Worm (Caenorhabditis elegans): ENCODE results near the gene cyp-33C2.

cyp-33C2 gene

ce11 chrV:2149432-2149831 is 33.9 kb upstream of the cyp-33C2 start, which contains the start of gene C45H4.21:
C45H4.21 (minus strand) TSS chrV:2149532.
- TF ChIP-seq lin-15B (tag; optimal IDR thresholded peaks at IDR 0.05): no peak
- TF ChIP-seq aly-2 (tag; optimal IDR thresholded peaks at IDR 0.05): no peak
- no peak for TF ChIP-seq nfya-1 (tag; optimal IDR thresholded peaks at IDR 0.05; ENCODE audit: insufficient read depth)
- TF ChIP-seq nhr-43 (tag; optimal IDR thresholded peaks at IDR 0.05; ENCODE audit: poor library complexity, severe bottlenecking): no peak
- no peak for TF ChIP-seq snpc-4 (tag; optimal IDR thresholded peaks at IDR 0.05)
- TF ChIP-seq ceh-16 (tag; optimal IDR thresholded peaks at IDR 0.05): no peak
- no peak for TF ChIP-seq zag-1 (tag; optimal IDR thresholded peaks at IDR 0.05)
- TF ChIP-seq mdl-1 (tag; optimal IDR thresholded peaks at IDR 0.05): no peak

ce11 chrV:2150876-2151275 is 32.4 kb upstream of the cyp-33C2 start, which contains the start of gene C45H4.13:
C45H4.13 (minus strand) TSS chrV:2150976.
- TF ChIP-seq ztf-11 (tag; optimal IDR thresholded peaks at IDR 0.05): no peak
- no peak for TF ChIP-seq nfya-1 (tag; optimal IDR thresholded peaks at IDR 0.05; ENCODE audit: insufficient read depth)
- no peak for TF ChIP-seq snpc-4 (tag; optimal IDR thresholded peaks at IDR 0.05)
- TF ChIP-seq lin-39 (tag; optimal IDR thresholded peaks at IDR 0.05): no peak

DNA sequence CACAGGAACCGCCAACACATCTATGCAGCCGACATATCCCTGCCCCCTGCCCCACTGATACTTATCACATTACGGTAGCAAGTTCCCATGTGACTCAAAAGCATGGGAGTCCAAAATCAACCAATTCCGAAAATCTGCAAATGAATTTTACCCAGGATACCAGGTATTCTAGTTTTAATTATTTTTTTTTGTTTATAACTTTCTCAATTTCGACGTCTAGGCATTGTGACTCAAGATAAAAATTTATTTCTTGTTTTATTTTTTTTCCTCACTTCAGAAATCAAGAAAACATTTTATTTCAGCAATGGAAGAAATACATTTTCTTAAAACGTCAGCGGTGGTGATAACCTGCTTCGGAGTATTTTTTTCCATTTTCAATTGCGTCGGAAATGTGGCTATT is 31.8 kb upstream of the cyp-33C2 start, which contains the start of gene srbc-24:
TSS of gene srbc-24 (plus strand) at position 301 of the 400 bp plus-strand sequence.
- no peak for TF ChIP-seq mdl-1 (tag; optimal IDR thresholded peaks at IDR 0.05)
- no peak for TF ChIP-seq lin-15B (tag; optimal IDR thresholded peaks at IDR 0.05)
- no peak for TF ChIP-seq unc-62 (GFP tag; optimal IDR thresholded peaks at IDR 0.05)
- TF ChIP-seq elt-1 (tag; optimal IDR thresholded peaks at IDR 0.05): no peak
- no peak for TF ChIP-seq ceh-16 (tag; optimal IDR thresholded peaks at IDR 0.05)
- no peak for TF ChIP-seq eor-1 (tag; optimal IDR thresholded peaks at IDR 0.05)
- TF ChIP-seq daf-12 (tag; optimal IDR thresholded peaks at IDR 0.05): no peak
- TF ChIP-seq mml-1 (tag; optimal IDR thresholded peaks at IDR 0.05): no peak
- TF ChIP-seq ceh-9 (tag; optimal IDR thresholded peaks at IDR 0.05): no peak
- no peak for TF ChIP-seq fkh-2 (tag; optimal IDR thresholded peaks at IDR 0.05)
- no peak for TF ChIP-seq ceh-28 (tag; optimal IDR thresholded peaks at IDR 0.05)
- TF ChIP-seq fos-1 (tag; optimal IDR thresholded peaks at IDR 0.05): no peak
- no peak for TF ChIP-seq ama-1 (optimal IDR thresholded peaks at IDR 0.05)
- TF ChIP-seq unc-39 (tag; optimal IDR thresholded peaks at IDR 0.05): no peak

DNA sequence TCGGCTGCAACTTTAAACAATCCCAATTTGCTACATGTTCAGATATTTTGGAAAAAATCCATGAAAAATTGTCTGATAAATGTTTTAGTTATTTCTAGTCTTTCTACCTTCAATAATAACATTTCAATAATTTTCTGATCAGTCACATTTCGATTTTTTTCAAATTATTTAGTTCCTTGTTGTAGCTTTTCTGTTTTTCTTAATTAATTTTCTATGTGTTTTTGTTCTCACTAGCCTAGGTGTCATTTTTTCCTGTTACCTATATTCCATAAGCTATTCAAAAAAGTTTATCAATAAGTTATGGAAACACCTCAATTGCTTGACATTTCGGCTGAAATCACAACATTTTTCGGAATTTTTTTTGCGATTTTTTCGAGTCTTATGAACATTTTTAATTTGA is 30.0 kb upstream of the cyp-33C2 start, which contains the start of gene srbc-23:
TSS of gene srbc-23 (plus strand) at position 301 of the 400 bp plus-strand sequence.
- TF ChIP-seq nhr-25 (tag; optimal IDR thresholded peaks at IDR 0.05): no peak
- no peak for TF ChIP-seq daf-12 (tag; optimal IDR thresholded peaks at IDR 0.05)
- no peak for TF ChIP-seq egl-5 (tag; optimal IDR thresholded peaks at IDR 0.05)
- TF ChIP-seq ceh-16 (tag; optimal IDR thresholded peaks at IDR 0.05): no peak
- no peak for TF ChIP-seq mml-1 (tag; optimal IDR thresholded peaks at IDR 0.05)
- no peak for TF ChIP-seq elt-2 (tag; optimal IDR thresholded peaks at IDR 0.05)
- TF ChIP-seq ztf-4 (tag; optimal IDR thresholded peaks at IDR 0.05): no peak
- TF ChIP-seq nhr-43 (tag; optimal IDR thresholded peaks at IDR 0.05; ENCODE audit: poor library complexity, severe bottlenecking): no peak
- no peak for TF ChIP-seq elt-3 (tag; optimal IDR thresholded peaks at IDR 0.05)
- TF ChIP-seq ceh-9 (tag; optimal IDR thresholded peaks at IDR 0.05): no peak
- TF ChIP-seq mdl-1 (tag; optimal IDR thresholded peaks at IDR 0.05): no peak
- TF ChIP-seq jun-1 (tag; optimal IDR thresholded peaks at IDR 0.05): no peak
- no peak for TF ChIP-seq nhr-237 (tag; optimal IDR thresholded peaks at IDR 0.05)
- TF ChIP-seq ceh-82 (tag; optimal IDR thresholded peaks at IDR 0.05): no peak
- no peak for TF ChIP-seq fkh-2 (tag; optimal IDR thresholded peaks at IDR 0.05)
- no peak for TF ChIP-seq elt-1 (tag; optimal IDR thresholded peaks at IDR 0.05)
- TF ChIP-seq fos-1 (tag; optimal IDR thresholded peaks at IDR 0.05): no peak
- TF ChIP-seq nhr-11 (tag; optimal IDR thresholded peaks at IDR 0.05): no peak

- TF ChIP-seq ztf-4 (tag; optimal IDR thresholded peaks at IDR 0.05): no peak
- no peak for TF ChIP-seq nhr-77 (tag; optimal IDR thresholded peaks at IDR 0.05)
- TF ChIP-seq sea-2 (GFP tag; optimal IDR thresholded peaks at IDR 0.05): no peak
- no peak for TF ChIP-seq mml-1 (tag; optimal IDR thresholded peaks at IDR 0.05)
- no peak for TF ChIP-seq snpc-4 (tag; optimal IDR thresholded peaks at IDR 0.05)
Observed at ce11 chrV:2155232-2155631, 28.1 kb upstream of the cyp-33C2 start, which contains the start of gene srbc-21. srbc-21 (plus strand) TSS chrV:2155532.

DNA sequence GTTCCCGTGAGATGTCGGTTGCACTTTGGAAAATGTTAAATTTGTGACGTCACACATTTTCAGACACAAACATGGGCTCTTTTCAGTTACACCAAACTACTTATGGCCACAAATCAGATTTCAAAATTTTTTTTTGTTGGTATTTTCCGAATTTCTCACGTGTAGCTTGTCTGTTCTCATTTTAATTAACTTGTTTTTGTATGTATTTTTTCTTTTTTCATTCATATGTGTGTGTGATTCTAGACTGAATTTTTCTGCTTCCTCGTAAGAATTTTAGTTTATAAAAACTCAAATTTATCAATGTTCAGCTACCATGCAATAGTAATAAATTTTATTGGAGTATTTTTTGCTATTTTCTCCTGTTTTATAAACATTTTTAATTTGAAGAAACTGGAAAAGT is 26.5 kb upstream of the cyp-33C2 start, which contains the start of gene srbc-22:
TSS of gene srbc-22 (plus strand) at position 301 of the 400 bp plus-strand sequence.
- TF ChIP-seq pqm-1 (tag; optimal IDR thresholded peaks at IDR 0.05) (no peak), fkh-2 (tag; optimal IDR thresholded peaks at IDR 0.05) (no peak), daf-12 (tag; optimal IDR thresholded peaks at IDR 0.05) (no peak), ceh-9 (tag; optimal IDR thresholded peaks at IDR 0.05) (no peak), elt-1 (tag; optimal IDR thresholded peaks at IDR 0.05) (no peak), egl-27 (tag; optimal IDR thresholded peaks at IDR 0.05) (no peak), nhr-11 (tag; optimal IDR thresholded peaks at IDR 0.05) (no peak), lsy-12 (tag; optimal IDR thresholded peaks at IDR 0.05) (no peak), eor-1 (tag; optimal IDR thresholded peaks at IDR 0.05) (no peak), fkh-10 (GFP tag; optimal IDR thresholded peaks at IDR 0.05) (no peak), unc-62 (GFP tag; optimal IDR thresholded peaks at IDR 0.05) (no peak), aly-2 (tag; optimal IDR thresholded peaks at IDR 0.05) (no peak), lin-15B (tag; optimal IDR thresholded peaks at IDR 0.05) (no peak), pha-4 (tag; optimal IDR thresholded peaks at IDR 0.05) (no peak), ama-1 (optimal IDR thresholded peaks at IDR 0.05) (no peak), lin-39 (tag; optimal IDR thresholded peaks at IDR 0.05) (no peak), mml-1 (tag; optimal IDR thresholded peaks at IDR 0.05) (no peak)

Measured in whole organism, L3 larva.